Fruit fly (Drosophila melanogaster): Measurements from ENCODE around the gene CG17029.

Gene CG17029

dm6 chr3L:15976758-15977157 lies at the start of gene CG17029:
TSS of gene CG17029 (plus strand) at chr3L:15976870.
- TF ChIP-seq Ets98B (GFP tag; IDR thresholded peaks at IDR 0.05) (peak; percentile 12; the same call in 1 of the 2 replicates), fd96Ca (GFP tag; IDR thresholded peaks at IDR 0.05) (0 out of 3 replicates have a peak, but pooled peaks have one; percentile 24), CG12605 (GFP tag; IDR thresholded peaks at IDR 0.05) (peak; percentile 64), rn (GFP tag; IDR thresholded peaks at IDR 0.05) (peak; percentile 3; the same call in 1 of the 2 replicates), Snoo (tag; optimal IDR thresholded peaks at IDR 0.05) (no peak), CG34367 (tag; optimal IDR thresholded peaks at IDR 0.05) (no peak)

DNA sequence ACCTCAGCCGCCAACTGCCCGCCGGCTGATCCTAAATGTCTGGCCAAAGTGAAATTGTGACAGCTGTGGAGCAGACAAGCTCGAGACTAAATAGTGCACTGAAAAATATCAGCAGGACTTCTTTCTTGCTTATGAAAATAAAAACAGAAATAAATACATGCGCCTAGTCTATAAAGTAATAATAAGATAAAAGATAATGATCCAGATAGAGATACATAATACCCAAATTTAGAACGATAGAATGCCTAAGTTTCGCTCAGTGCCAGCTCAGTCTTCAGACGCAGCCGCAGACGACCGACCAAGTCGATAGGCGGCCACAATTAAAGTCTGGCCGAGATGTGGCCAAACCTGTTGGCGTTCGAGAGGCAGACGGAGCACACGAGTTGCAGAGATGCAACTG lies 35.8 kb upstream of the CG17029 start:
- TF ChIP-seq Pif1A (GFP tag; optimal IDR thresholded peaks at IDR 0.05) (peak; percentile 78), CG17806 (tag; optimal IDR thresholded peaks at IDR 0.05) (no peak), CG8301 (tag; optimal IDR thresholded peaks at IDR 0.05) (peak; percentile 92), CG34367 (tag; optimal IDR thresholded peaks at IDR 0.05) (peak; percentile 83), CG9948 (tag; optimal IDR thresholded peaks at IDR 0.05) (peak; percentile 76), Ets98B (GFP tag; IDR thresholded peaks at IDR 0.05) (peak; percentile 96), rn (GFP tag; IDR thresholded peaks at IDR 0.05) (peak; percentile 88), CG8159 (tag; optimal IDR thresholded peaks at IDR 0.05) (peak; percentile 86), CG13204 (GFP tag; optimal IDR thresholded peaks at IDR 0.05) (peak; percentile 68), D1 (tag; optimal IDR thresholded peaks at IDR 0.05) (no peak), CG12605 (GFP tag; IDR thresholded peaks at IDR 0.05) (peak; percentile 90), CG15710 (tag; optimal IDR thresholded peaks at IDR 0.05) (peak; percentile 88), gl (tag; optimal IDR thresholded peaks at IDR 0.05) (no peak), Snoo (tag; optimal IDR thresholded peaks at IDR 0.05) (peak; percentile 95), fd96Ca (GFP tag; IDR thresholded peaks at IDR 0.05) (peak; percentile 91), CG32121 (GFP tag; IDR thresholded peaks at IDR 0.05) (peak; percentile 95), CG14655 (GFP tag; optimal IDR thresholded peaks at IDR 0.05) (peak; percentile 90), CG4496 (GFP tag; IDR thresholded peaks at IDR 0.05) (peak; percentile 97), CG10348 (GFP tag; IDR thresholded peaks at IDR 0.05) (peak; percentile 81), Pif1B (GFP tag; optimal IDR thresholded peaks at IDR 0.05) (peak; percentile 87), EcR (GFP tag; optimal IDR thresholded peaks at IDR 0.05) (no peak)

- TF ChIP-seq Ets98B (GFP tag; IDR thresholded peaks at IDR 0.05) (no peak), CG15710 (tag; optimal IDR thresholded peaks at IDR 0.05) (no peak), CG14655 (GFP tag; optimal IDR thresholded peaks at IDR 0.05) (no peak), CG4496 (GFP tag; IDR thresholded peaks at IDR 0.05) (no peak), Pif1B (GFP tag; optimal IDR thresholded peaks at IDR 0.05) (no peak), fd96Ca (GFP tag; IDR thresholded peaks at IDR 0.05) (peak; percentile 13; the same call in 1 of the 3 replicates), EcR (GFP tag; optimal IDR thresholded peaks at IDR 0.05) (no peak), CG34367 (tag; optimal IDR thresholded peaks at IDR 0.05) (no peak), CG10348 (GFP tag; IDR thresholded peaks at IDR 0.05) (no peak)
Measured at dm6 chr3L:15952287-15952686, 24.4 kb upstream of the CG17029 start.

DNA sequence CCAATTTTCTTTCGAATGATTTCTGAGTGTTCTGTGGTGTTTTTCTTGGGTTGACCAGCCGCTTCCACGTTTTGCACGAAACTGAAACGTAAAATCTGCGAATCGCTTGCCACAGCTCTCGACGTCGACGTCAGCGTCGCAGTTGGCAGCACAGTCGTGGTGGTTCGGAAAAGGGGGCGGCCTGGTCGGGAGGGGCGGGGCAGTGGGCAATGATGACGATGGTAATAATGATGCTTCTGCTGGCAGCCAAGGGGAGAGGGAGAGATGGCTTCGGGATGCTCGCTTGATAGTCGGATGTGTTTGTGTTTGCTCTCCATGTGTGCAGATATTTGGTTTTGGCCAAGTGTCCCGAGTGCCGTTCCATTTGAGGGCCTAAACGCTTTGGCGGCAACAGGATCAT lies 23.8 kb upstream of the CG17029 start:
- no peak for TF ChIP-seq CG17806 (tag; optimal IDR thresholded peaks at IDR 0.05)
- TF ChIP-seq CG10348 (GFP tag; IDR thresholded peaks at IDR 0.05) = 0 out of 2 replicates have a peak, but pooled peaks have one; percentile 13
- no peak for TF ChIP-seq CG34367 (tag; optimal IDR thresholded peaks at IDR 0.05)
- TF ChIP-seq CG12605 (GFP tag; IDR thresholded peaks at IDR 0.05) = peak; percentile 45; the same call in 1 of the 2 replicates
- TF ChIP-seq EcR (GFP tag; optimal IDR thresholded peaks at IDR 0.05) = peak; percentile 28
- TF ChIP-seq CG8159 (tag; optimal IDR thresholded peaks at IDR 0.05) = no peak
- peak; percentile 56 for TF ChIP-seq CG32121 (GFP tag; IDR thresholded peaks at IDR 0.05)
- TF ChIP-seq Pif1B (GFP tag; optimal IDR thresholded peaks at IDR 0.05) = no peak
- no peak for TF ChIP-seq Snoo (tag; optimal IDR thresholded peaks at IDR 0.05)
- TF ChIP-seq CG9948 (tag; optimal IDR thresholded peaks at IDR 0.05) = no peak
- TF ChIP-seq CG14655 (GFP tag; optimal IDR thresholded peaks at IDR 0.05) = no peak
- peak; percentile 75 for TF ChIP-seq CG4496 (GFP tag; IDR thresholded peaks at IDR 0.05)
- no peak for TF ChIP-seq CG8301 (tag; optimal IDR thresholded peaks at IDR 0.05)
- TF ChIP-seq CG13204 (GFP tag; optimal IDR thresholded peaks at IDR 0.05) = peak; percentile 75
- TF ChIP-seq gl (tag; optimal IDR thresholded peaks at IDR 0.05) = no peak

DNA sequence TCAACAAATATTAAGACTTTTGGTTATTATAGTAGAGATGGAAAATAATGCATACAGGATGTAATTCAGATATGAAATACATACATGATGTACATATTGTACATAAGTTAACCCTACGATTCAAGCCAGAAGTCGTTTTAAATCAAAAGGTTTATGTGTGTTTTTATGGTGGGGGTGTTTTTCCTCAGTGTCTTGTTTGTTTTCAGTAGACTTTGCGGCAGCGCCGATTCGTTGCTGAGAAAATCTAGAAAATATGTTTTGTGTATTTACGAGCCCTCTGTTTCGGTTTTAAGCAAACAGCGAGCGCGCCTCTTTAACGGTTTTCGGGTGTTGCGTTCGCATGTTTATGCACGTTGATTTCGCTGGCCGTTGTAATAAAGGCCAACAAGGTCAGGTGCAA lies 22.8 kb upstream of the CG17029 start:
- no peak for TF ChIP-seq Pif1A (GFP tag; optimal IDR thresholded peaks at IDR 0.05)
- no peak for TF ChIP-seq CG17806 (tag; optimal IDR thresholded peaks at IDR 0.05)
- TF ChIP-seq CG14655 (GFP tag; optimal IDR thresholded peaks at IDR 0.05) = no peak
- TF ChIP-seq D1 (tag; optimal IDR thresholded peaks at IDR 0.05) = no peak
- TF ChIP-seq CG8159 (tag; optimal IDR thresholded peaks at IDR 0.05) = no peak
- no peak for TF ChIP-seq CG32121 (GFP tag; IDR thresholded peaks at IDR 0.05)
- no peak for TF ChIP-seq CG4496 (GFP tag; IDR thresholded peaks at IDR 0.05)
- no peak for TF ChIP-seq CG9948 (tag; optimal IDR thresholded peaks at IDR 0.05)
- TF ChIP-seq CG8301 (tag; optimal IDR thresholded peaks at IDR 0.05) = no peak
- TF ChIP-seq Snoo (tag; optimal IDR thresholded peaks at IDR 0.05) = no peak
- TF ChIP-seq gl (tag; optimal IDR thresholded peaks at IDR 0.05) = no peak
- no peak for TF ChIP-seq EcR (GFP tag; optimal IDR thresholded peaks at IDR 0.05)
- no peak for TF ChIP-seq CG10348 (GFP tag; IDR thresholded peaks at IDR 0.05)
- TF ChIP-seq CG34367 (tag; optimal IDR thresholded peaks at IDR 0.05) = no peak
- TF ChIP-seq Pif1B (GFP tag; optimal IDR thresholded peaks at IDR 0.05) = no peak
- no peak for TF ChIP-seq rn (GFP tag; IDR thresholded peaks at IDR 0.05)
- TF ChIP-seq CG12605 (GFP tag; IDR thresholded peaks at IDR 0.05) = no peak

dm6 chr3L:15954784-15955427 lies 21.8 kb upstream of the CG17029 start, which contains the start of the genes Pka-C3 and GXIVsPLA2:
TSS of gene Pka-C3 (minus strand) at chr3L:15954797.
TSS of gene GXIVsPLA2 (plus strand) at chr3L:15955096.
- TF ChIP-seq D1 (tag; optimal IDR thresholded peaks at IDR 0.05) (peak; percentile 73), Pif1A (GFP tag; optimal IDR thresholded peaks at IDR 0.05) (no peak), CG10348 (GFP tag; IDR thresholded peaks at IDR 0.05) (no peak), CG8159 (tag; optimal IDR thresholded peaks at IDR 0.05) (no peak)

All from whole organism, pupa.